ENCODE assay signal across 4 worm cellular contexts in the genomic region with DNA sequence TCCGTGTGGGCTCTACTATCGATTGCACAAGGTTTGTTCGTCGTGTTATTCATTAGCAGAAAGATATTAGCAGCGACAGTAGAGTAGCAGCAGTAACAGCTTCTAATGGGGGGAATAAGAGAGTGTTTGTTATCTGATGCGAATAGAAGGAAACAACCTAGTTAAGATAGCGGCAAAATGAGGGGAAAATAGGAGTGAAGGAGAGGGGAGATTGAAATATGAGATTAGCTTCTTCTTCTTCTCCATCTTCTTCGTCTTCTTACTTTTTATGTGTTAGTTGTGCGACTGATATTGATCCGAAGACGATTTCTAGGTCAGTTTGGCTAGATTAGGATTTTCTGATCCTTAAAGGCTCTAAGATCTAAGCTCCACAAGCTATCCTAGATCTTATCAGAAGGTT.
TF ChIP-seq lines count a peak whose summit lies in the region.

No protein-coding gene starts in this region.

TF ChIP-seq in whole organism, L1 larva, 84 proteins besides CTCF, POLR2A, EP300 and RAD21:
- TF ChIP-seq nhr-85 (tag; lab: Kevin White, UChicago): peak; percentile 26
- no peak for TF ChIP-seq C04F5.9 (tag; optimal IDR thresholded peaks at IDR 0.05; lab: Kevin White, UChicago)
- TF ChIP-seq lin-14 (GFP tag; optimal IDR thresholded peaks at IDR 0.05; lab: Kevin White, UChicago): peak; percentile 33

TF ChIP-seq in whole organism, L2 larva, 48 proteins besides CTCF, POLR2A, EP300 and RAD21:
- no peak for TF ChIP-seq nhr-11 (tag; optimal IDR thresholded peaks at IDR 0.05; lab: Kevin White, UChicago)
- no peak for TF ChIP-seq blmp-1 (tag; optimal IDR thresholded peaks at IDR 0.05; lab: Kevin White, UChicago; ENCODE audit: insufficient read depth)
- no peak for TF ChIP-seq fos-1 (tag; optimal IDR thresholded peaks at IDR 0.05; lab: Kevin White, UChicago)
- TF ChIP-seq elt-1 (tag; optimal IDR thresholded peaks at IDR 0.05; lab: Kevin White, UChicago): peak; percentile 87
- TF ChIP-seq zag-1 (tag; optimal IDR thresholded peaks at IDR 0.05; lab: Kevin White, UChicago): no peak
- TF ChIP-seq nhr-23 (tag; optimal IDR thresholded peaks at IDR 0.05; lab: Kevin White, UChicago): peak; percentile 86
- no peak for TF ChIP-seq lin-11 (tag; optimal IDR thresholded peaks at IDR 0.05; lab: Kevin White, UChicago)
- TF ChIP-seq ceh-82 (tag; optimal IDR thresholded peaks at IDR 0.05; lab: Kevin White, UChicago): no peak
- no peak for TF ChIP-seq ama-1 (optimal IDR thresholded peaks at IDR 0.05; lab: Kevin White, UChicago)
- no peak for TF ChIP-seq peb-1 (tag; optimal IDR thresholded peaks at IDR 0.05; lab: Kevin White, UChicago)
- TF ChIP-seq ztf-4 (tag; optimal IDR thresholded peaks at IDR 0.05; lab: Kevin White, UChicago): no peak

TF ChIP-seq in whole organism, L3 larva, 47 proteins besides CTCF, POLR2A, EP300 and RAD21:
- TF ChIP-seq ceh-9 (tag; optimal IDR thresholded peaks at IDR 0.05; lab: Kevin White, UChicago): no peak
- peak; percentile 35 for TF ChIP-seq nhr-23 (tag; optimal IDR thresholded peaks at IDR 0.05; lab: Kevin White, UChicago)
- peak; percentile 93 for TF ChIP-seq elt-1 (tag; optimal IDR thresholded peaks at IDR 0.05; lab: Kevin White, UChicago)

TF ChIP-seq in whole organism, mixed stage, embryonic, 35 proteins besides CTCF, POLR2A, EP300 and RAD21:
- TF ChIP-seq elt-3 (tag; optimal IDR thresholded peaks at IDR 0.05; lab: Kevin White, UChicago) (no peak), ham-2 (GFP tag; optimal IDR thresholded peaks at IDR 0.05; lab: Kevin White, UChicago) (peak; percentile 42), elt-1 (tag; optimal IDR thresholded peaks at IDR 0.05; lab: Kevin White, UChicago; ENCODE audit: borderline replicate concordance, insufficient read depth) (peak; percentile 91)
